Worm (Caenorhabditis elegans) whole organism, L2 larva: Measurements from ENCODE around the gene B0361.14.

ENCODE experiments used
- R02D3.7 ChIP-seq: fragments of 150-350 bp; optimal IDR thresholded peaks from 2 replicates; lab custom pipeline; 2014; ENCODE audit warnings: missing biosample characterization, missing genetic modification characterization
- alr-1 ChIP-seq: fragments of 150-350 bp; optimal IDR thresholded peaks from 2 replicates; lab custom pipeline; 2014; ENCODE audit warnings: missing biosample characterization, missing genetic modification characterization
- ama-1 ChIP-seq: fragments of 150-350 bp; optimal IDR thresholded peaks from 2 replicates; lab custom pipeline; 2018; ENCODE audit warnings: inconsistent platforms
- ceh-82 ChIP-seq: fragments of 150-350 bp; optimal IDR thresholded peaks from 2 replicates; lab custom pipeline; 2014; ENCODE audit warnings: missing biosample characterization, missing genetic modification characterization
- crh-2 ChIP-seq: sonication (generic microtip); optimal IDR thresholded peaks from 2 replicates; lab custom pipeline; 2017; ENCODE audit warnings: missing biosample characterization, missing genetic modification characterization
- elt-3 ChIP-seq: sonication (generic microtip); optimal IDR thresholded peaks from 2 replicates; lab custom pipeline; 2017; ENCODE audit warnings: missing biosample characterization, missing genetic modification characterization
- lin-11 ChIP-seq: fragments of 150-350 bp; sonication (generic microtip); optimal IDR thresholded peaks from 2 replicates; lab custom pipeline; 2014; ENCODE audit warnings: missing biosample characterization, missing genetic modification characterization, inconsistent platforms, mixed read lengths
- lsy-2 ChIP-seq, 2 experiments: fragments of 150-350 bp in 1 of 2; sonication (generic microtip) in 1 of 2; optimal IDR thresholded peaks; 2 replicates each; lab custom pipeline; 2014 to 2017; ENCODE audit warnings: missing biosample characterization in 2 of 2, missing genetic modification characterization in 2 of 2
- nhr-77 ChIP-seq: fragments of 150-350 bp; optimal IDR thresholded peaks from 2 replicates; lab custom pipeline; 2014; ENCODE audit warnings: missing biosample characterization, missing genetic modification characterization
- snpc-4 ChIP-seq: fragments of 150-350 bp; optimal IDR thresholded peaks from 2 replicates; lab custom pipeline; 2014; ENCODE audit warnings: missing biosample characterization, missing genetic modification characterization
- unc-55 ChIP-seq: fragments of 150-350 bp; sonication (generic microtip); optimal IDR thresholded peaks from 3 replicates; lab custom pipeline; 2014; ENCODE audit warnings: missing biosample characterization, missing genetic modification reagents, missing genetic modification characterization
- unc-62 ChIP-seq: fragments of 150-350 bp; optimal IDR thresholded peaks from 2 replicates; lab custom pipeline; 2014; ENCODE audit warnings: missing biosample characterization, missing genetic modification reagents, missing genetic modification characterization
- zag-1 ChIP-seq: fragments of 150-350 bp; optimal IDR thresholded peaks from 2 replicates; lab custom pipeline; 2014; ENCODE audit warnings: missing biosample characterization, missing genetic modification characterization

- TF ChIP-seq unc-62 (GFP tag; lab: Kevin White, UChicago) (no peak), snpc-4 (peak; percentile 99), lsy-2 (tag; optimal IDR thresholded peaks at IDR 0.05; lab: Kevin White, UChicago) (peak; percentile 67 to 69), zag-1 (no peak), nhr-77 (tag; lab: Kevin White, UChicago) (peak; percentile 35), unc-55 (GFP tag; lab: Kevin White, UChicago) (peak; percentile 39), alr-1 (no peak), elt-3 (tag; lab: Kevin White, UChicago) (no peak), crh-2 (tag; lab: Kevin White, UChicago) (peak; percentile 76), lin-11 (tag; lab: Kevin White, UChicago) (peak; percentile 43), ceh-82 (tag; lab: Kevin White, UChicago) (no peak), R02D3.7 (tag; lab: Kevin White, UChicago) (no peak), ama-1 (lab: Kevin White, UChicago) (no peak)
These were observed 20.8 kb downstream of the B0361.14 start for ce11 chrIII:7278491-7278890.
